Worm (Caenorhabditis elegans): ENCODE data around the gene C44B11.4.

DNA sequence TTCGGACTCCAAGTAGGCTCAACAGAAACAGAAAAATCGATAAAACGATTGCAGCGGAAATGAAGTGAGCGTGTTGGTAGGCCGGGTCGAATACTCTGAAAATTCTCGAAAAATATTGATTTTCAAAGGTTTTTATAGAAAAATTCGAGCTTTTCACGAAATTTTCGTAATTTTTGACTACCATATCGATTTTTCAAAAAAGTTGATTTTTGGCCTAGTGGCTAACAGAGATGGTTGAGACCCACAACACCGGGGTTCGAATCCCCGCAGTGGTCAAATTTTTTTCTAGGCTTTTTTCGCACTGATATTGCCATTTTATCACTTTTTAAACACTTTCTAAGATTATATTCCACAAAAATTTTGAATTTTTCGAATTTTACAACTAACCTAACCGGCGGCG lies 34.8 kb downstream of the C44B11.4 start:
- no peak for TF ChIP-seq dmd-4 (tag; optimal IDR thresholded peaks at IDR 0.05; ENCODE audit: borderline replicate concordance)
- no peak for TF ChIP-seq tbx-2 (tag; optimal IDR thresholded peaks at IDR 0.05)
- no peak for TF ChIP-seq nhr-11 (tag; optimal IDR thresholded peaks at IDR 0.05)
- no peak for TF ChIP-seq sox-4 (tag; optimal IDR thresholded peaks at IDR 0.05)
- TF ChIP-seq che-1 (tag; optimal IDR thresholded peaks at IDR 0.05) = no peak
- no peak for TF ChIP-seq pha-4 (tag; optimal IDR thresholded peaks at IDR 0.05)
- no peak for TF ChIP-seq ttx-3 (tag; optimal IDR thresholded peaks at IDR 0.05)
- no peak for TF ChIP-seq ceh-45 (GFP tag; IDR thresholded peaks at IDR 0.05)
- TF ChIP-seq unc-86 (tag; optimal IDR thresholded peaks at IDR 0.05) = no peak
- TF ChIP-seq hlh-13 (GFP tag; optimal IDR thresholded peaks at IDR 0.05) = no peak

Measured in whole organism, late embryonic.